Fruit fly (Drosophila melanogaster) whole organism, embryonic: Measurements from ENCODE around the gene COX6B.

Source experiments
- ATbp ChIP-seq: fragments of 200-800 bp; sonication (Bioruptor generic); optimal IDR thresholded peaks from 2 replicates; lab custom pipeline; 2017; ENCODE audit warnings: missing biosample characterization, mild to moderate bottlenecking, missing genetic modification characterization, missing genetic modification reagents
- Adf1 ChIP-seq: fragments of 200-800 bp; sonication (Bioruptor generic); IDR thresholded peaks from 2 replicates; pipeline ENCODE4 v1.3.6; 2022; ENCODE audit warnings: missing biosample characterization, missing genetic modification characterization
- Aef1 ChIP-seq: fragments of 200-800 bp; sonication (Bioruptor generic); IDR thresholded peaks from 3 replicates; pipeline ENCODE4 v1.3.6; 2022; ENCODE audit warnings: missing biosample characterization, missing genetic modification characterization
- Atf-2 ChIP-seq: fragments of 200-800 bp; sonication (Bioruptor generic); optimal IDR thresholded peaks from 2 replicates; lab custom pipeline; 2016; ENCODE audit warnings: missing biosample characterization, missing genetic modification characterization
- CG10209 ChIP-seq: fragments of 200-800 bp; sonication (Bioruptor generic); optimal IDR thresholded peaks from 3 replicates; lab custom pipeline; 2017; ENCODE audit warnings: missing biosample characterization, mild to moderate bottlenecking, missing genetic modification characterization, missing genetic modification reagents
- CG10274 ChIP-seq: fragments of 200-800 bp; sonication (Bioruptor generic); optimal IDR thresholded peaks from 3 replicates; lab custom pipeline; 2017; ENCODE audit warnings: missing biosample characterization, mild to moderate bottlenecking, missing genetic modification characterization
- CG10543 ChIP-seq: fragments of 200-800 bp; sonication (Bioruptor generic); optimal IDR thresholded peaks from 3 replicates; lab custom pipeline; 2017; ENCODE audit warnings: missing biosample characterization, mild to moderate bottlenecking, missing genetic modification characterization, moderate library complexity
- CG11504 ChIP-seq: fragments of 200-800 bp; sonication (Bioruptor generic); optimal IDR thresholded peaks from 3 replicates; lab custom pipeline; 2019; ENCODE audit warnings: missing biosample characterization, mild to moderate bottlenecking, missing genetic modification characterization, moderate library complexity
- CG13287 ChIP-seq: fragments of 200-800 bp; sonication (Bioruptor generic); IDR thresholded peaks from 2 replicates; pipeline ENCODE4 v1.3.6; 2022; ENCODE audit warnings: missing biosample characterization, missing genetic modification characterization; ENCODE audit not compliant: partially characterized antibody
- CG15479 ChIP-seq: fragments of 200-800 bp; sonication (Bioruptor generic); optimal IDR thresholded peaks from 3 replicates; lab custom pipeline; 2019; ENCODE audit warnings: missing biosample characterization, mild to moderate bottlenecking, missing genetic modification characterization, moderate library complexity
- CG17385 ChIP-seq: fragments of 200-800 bp; sonication (Bioruptor generic); optimal IDR thresholded peaks from 3 replicates; lab custom pipeline; 2018; ENCODE audit warnings: missing biosample characterization, mild to moderate bottlenecking, missing genetic modification characterization
- CG1832 ChIP-seq: fragments of 200-800 bp; sonication (Bioruptor generic); optimal IDR thresholded peaks from 2 replicates; lab custom pipeline; 2017; ENCODE audit warnings: missing biosample characterization, mild to moderate bottlenecking, missing genetic modification characterization, inconsistent platforms
- CG2116 ChIP-seq: fragments of 200-800 bp; sonication (Bioruptor generic); optimal IDR thresholded peaks from 3 replicates; lab custom pipeline; 2018; ENCODE audit warnings: missing biosample characterization, mild to moderate bottlenecking, missing genetic modification characterization
- CG4360 ChIP-seq: fragments of 200-800 bp; sonication (Bioruptor generic); IDR thresholded peaks from 2 replicates; pipeline ENCODE4 v1.3.6; 2022; ENCODE audit warnings: missing biosample characterization, missing genetic modification characterization
- CG6175 ChIP-seq: fragments of 200-800 bp; sonication (Bioruptor generic); IDR thresholded peaks from 3 replicates; pipeline ENCODE4 v1.3.6; 2022; ENCODE audit warnings: missing biosample characterization, missing genetic modification characterization
- CG8944 ChIP-seq: fragments of 200-800 bp; sonication (Bioruptor generic); optimal IDR thresholded peaks from 3 replicates; lab custom pipeline; 2016; ENCODE audit warnings: missing biosample characterization, missing genetic modification characterization
- CG9932 ChIP-seq: fragments of 200-800 bp; sonication (Bioruptor generic); IDR thresholded peaks from 2 replicates; pipeline ENCODE4 v1.3.6; 2022; ENCODE audit warnings: missing biosample characterization, missing genetic modification characterization
- Deaf1 ChIP-seq: fragments of 200-800 bp; optimal IDR thresholded peaks from 3 replicates; lab custom pipeline; 2019; ENCODE audit warnings: missing biosample characterization, mild to moderate bottlenecking, missing genetic modification characterization, moderate library complexity
- Hr39 ChIP-seq: fragments of >200 bp; optimal IDR thresholded peaks from 2 replicates; lab custom pipeline; 2017
- MTF-1 ChIP-seq: fragments of 200-800 bp; sonication (Bioruptor generic); optimal IDR thresholded peaks from 2 replicates; lab custom pipeline; 2018; ENCODE audit warnings: missing biosample characterization, mild to moderate bottlenecking, missing genetic modification characterization, borderline replicate concordance
- Med ChIP-seq: fragments of 200-800 bp; sonication (Bioruptor generic); peaks from one replicate; lab custom pipeline; 2016; ENCODE audit warnings: missing biosample characterization, missing genetic modification characterization, mild to moderate bottlenecking, inconsistent platforms, moderate library complexity
- PHDP ChIP-seq: fragments of 200-800 bp; sonication (Bioruptor generic); optimal IDR thresholded peaks from 3 replicates; lab custom pipeline; 2018; ENCODE audit warnings: missing biosample characterization, mild to moderate bottlenecking, missing genetic modification characterization, moderate library complexity
- Trl ChIP-seq, 3 experiments: fragments of >200 bp in 2 of 3; fragments of 200-800 bp in 1 of 3; sonication (Bioruptor generic) in 1 of 3; optimal IDR thresholded peaks; 2 replicates in 1 of 3; 3 replicates in 2 of 3; lab custom pipeline; 2016 to 2017; ENCODE audit warnings: missing biosample characterization in 1 of 3, missing genetic modification characterization in 1 of 3
- cg ChIP-seq: fragments of 200-800 bp; sonication (Bioruptor generic); optimal IDR thresholded peaks from 3 replicates; lab custom pipeline; 2019; ENCODE audit warnings: missing biosample characterization, mild to moderate bottlenecking, missing genetic modification characterization, moderate library complexity
- chinmo ChIP-seq: fragments of 200-800 bp; sonication (Bioruptor generic); IDR thresholded peaks from 4 replicates; pipeline ENCODE4 v1.3.6; 2022; ENCODE audit warnings: missing biosample characterization, missing genetic modification characterization; ENCODE audit not compliant: partially characterized antibody
- crol ChIP-seq: fragments of 200-800 bp; sonication (Bioruptor generic); IDR thresholded peaks from 2 replicates; pipeline ENCODE4 v1.3.6; 2022; ENCODE audit warnings: missing biosample characterization, missing genetic modification characterization
- da ChIP-seq: fragments of 200-800 bp; sonication (Bioruptor generic); optimal IDR thresholded peaks from 2 replicates; lab custom pipeline; 2016; ENCODE audit warnings: missing biosample characterization, missing genetic modification characterization
- fd3F ChIP-seq: fragments of 200-800 bp; sonication (Bioruptor generic); optimal IDR thresholded peaks from 2 replicates; lab custom pipeline; 2018; ENCODE audit warnings: missing biosample characterization, mild to moderate bottlenecking, missing genetic modification characterization, moderate library complexity
- kni ChIP-seq: fragments of 200-800 bp; sonication (Bioruptor generic); optimal IDR thresholded peaks from 3 replicates; lab custom pipeline; 2017; ENCODE audit warnings: mild to moderate bottlenecking, missing biosample characterization, missing genetic modification reagents, missing genetic modification characterization
- nau ChIP-seq: fragments of 200-800 bp; sonication (Bioruptor generic); optimal IDR thresholded peaks from 3 replicates; lab custom pipeline; 2017; ENCODE audit warnings: missing biosample characterization, mild to moderate bottlenecking, missing genetic modification characterization, missing genetic modification reagents
- pfk ChIP-seq: fragments of 200-800 bp; sonication (Bioruptor generic); optimal IDR thresholded peaks from 2 replicates; lab custom pipeline; 2018; ENCODE audit warnings: missing biosample characterization, mild to moderate bottlenecking, missing genetic modification characterization, moderate library complexity
- pros ChIP-seq: fragments of 200-800 bp; sonication (Bioruptor generic); optimal IDR thresholded peaks from 3 replicates; lab custom pipeline; 2019; ENCODE audit warnings: missing biosample characterization, mild to moderate bottlenecking, missing genetic modification characterization, moderate library complexity
- psq ChIP-seq: fragments of 200-800 bp; sonication (Bioruptor generic); optimal IDR thresholded peaks from 2 replicates; lab custom pipeline; 2017; ENCODE audit warnings: missing biosample characterization, missing genetic modification characterization
- sens ChIP-seq: fragments of 200-800 bp; sonication (Bioruptor generic); peaks from one replicate; lab custom pipeline; 2016; ENCODE audit warnings: missing biosample characterization, missing genetic modification characterization
- sna ChIP-seq: fragments of 200-800 bp; sonication (Bioruptor generic); IDR thresholded peaks from 2 replicates; pipeline ENCODE4 v1.3.6; 2022; ENCODE audit warnings: missing biosample characterization, missing genetic modification characterization; ENCODE audit not compliant: partially characterized antibody
- tio ChIP-seq: fragments of 200-800 bp; sonication (Bioruptor generic); optimal IDR thresholded peaks from 2 replicates; lab custom pipeline; 2017; ENCODE audit warnings: missing biosample characterization, missing genetic modification characterization, inconsistent platforms
- twi ChIP-seq: fragments of 200-800 bp; optimal IDR thresholded peaks from 2 replicates; lab custom pipeline; 2019; ENCODE audit warnings: missing biosample characterization, mild to moderate bottlenecking, missing genetic modification characterization, moderate library complexity

The COX6B gene

dm6 chrX:19773734-19774702, 29.9 kb upstream of the COX6B start:
- 0 out of 2 replicates have a peak, but pooled peaks have one; percentile 23 for TF ChIP-seq CG9932 (GFP tag; lab: Robert Waterston, UW)
- TF ChIP-seq Hr39 (lab: Kevin White, UChicago), result no peak
- TF ChIP-seq pfk, result no peak
- peak; percentile 79 for TF ChIP-seq psq (GFP tag; lab: Kevin White, UChicago)
- no peak for TF ChIP-seq CG8944 (GFP tag; lab: Kevin White, UChicago)
- TF ChIP-seq Atf-2, result no peak
- TF ChIP-seq nau (GFP tag; lab: Kevin White, UChicago), result no peak
- no peak for TF ChIP-seq da (GFP tag; lab: Kevin White, UChicago)
- peak; percentile 55 for TF ChIP-seq ATbp (GFP tag; lab: Kevin White, UChicago)
- no peak for TF ChIP-seq PHDP (tag; lab: Kevin White, UChicago)
- peak; percentile 49 for TF ChIP-seq CG1832
- peak; percentile 77 for TF ChIP-seq cg (GFP tag; lab: Kevin White, UChicago)
- no peak for TF ChIP-seq Trl (optimal IDR thresholded peaks at IDR 0.05; lab: Kevin White, UChicago)
- no peak for TF ChIP-seq Trl (GFP tag; optimal IDR thresholded peaks at IDR 0.05; lab: Kevin White, UChicago)
- peak; percentile 44 for TF ChIP-seq Deaf1
- peak; percentile 24 for TF ChIP-seq Med (GFP tag; lab: Kevin White, UChicago)
- peak; percentile 50 for TF ChIP-seq CG11504 (tag; lab: Kevin White, UChicago)
- no peak for TF ChIP-seq MTF-1 (GFP tag; lab: Kevin White, UChicago)
- 0 out of 2 replicates have a peak, but pooled peaks have one; percentile 12 for TF ChIP-seq sna (GFP tag; lab: Robert Waterston, UW)
- TF ChIP-seq CG10209, result no peak
- no peak for TF ChIP-seq CG17385 (GFP tag; lab: Kevin White, UChicago)
- no peak for TF ChIP-seq CG2116 (GFP tag; lab: Kevin White, UChicago)
- no peak for TF ChIP-seq CG10543 (GFP tag; lab: Kevin White, UChicago)
- 0 out of 3 replicates have a peak, but pooled peaks have one; percentile 13 for TF ChIP-seq Aef1 (GFP tag; lab: Robert Waterston, UW)
- 0 out of 4 replicates have a peak, but pooled peaks have one; percentile 53 for TF ChIP-seq chinmo (GFP tag; lab: Robert Waterston, UW)
- peak; percentile 89 for TF ChIP-seq twi (tag; lab: Kevin White, UChicago)
- TF ChIP-seq CG4360 (GFP tag; lab: Robert Waterston, UW), result peak; percentile 97
- TF ChIP-seq CG15479 (GFP tag; lab: Kevin White, UChicago), result peak; percentile 64
- no peak for TF ChIP-seq tio (GFP tag; lab: Kevin White, UChicago)
- TF ChIP-seq CG10274, result no peak
- peak; percentile 93 for TF ChIP-seq pros (GFP tag; lab: Kevin White, UChicago)
- TF ChIP-seq fd3F, result no peak
- peak; percentile 77; the same call in 2 of the 3 replicates for TF ChIP-seq CG6175 (GFP tag; lab: Robert Waterston, UW)
- TF ChIP-seq kni (GFP tag; lab: Kevin White, UChicago), result peak; percentile 54
- 0 out of 2 replicates have a peak, but pooled peaks have one; percentile 21 for TF ChIP-seq Adf1
- peak; percentile 92 for TF ChIP-seq crol
- no peak for TF ChIP-seq CG13287
- peak; percentile 20 for TF ChIP-seq sens (GFP tag; lab: Kevin White, UChicago)
